Worm (Caenorhabditis elegans) whole organism, late embryonic: ENCODE data around the gene inpp-1.

Source experiments
- ama-1 ChIP-seq: fragments of 150-350 bp; optimal IDR thresholded peaks from 2 replicates; lab custom pipeline; 2014
- ceh-9 ChIP-seq: sonication (generic microtip); optimal IDR thresholded peaks from 2 replicates; lab custom pipeline; 2016; ENCODE audit warnings: mild to moderate bottlenecking, missing genetic modification characterization, inconsistent platforms, missing compliant biosample characterization
- pax-1 ChIP-seq: fragments of 150-350 bp; optimal IDR thresholded peaks from 2 replicates; lab custom pipeline; 2014; ENCODE audit warnings: missing biosample characterization, missing genetic modification characterization
- pha-4 ChIP-seq: fragments of 150-350 bp; optimal IDR thresholded peaks from 2 replicates; lab custom pipeline; 2018; ENCODE audit warnings: missing biosample characterization, missing genetic modification reagents, missing genetic modification characterization
- pqm-1 ChIP-seq: sonication (generic microtip); optimal IDR thresholded peaks from 2 replicates; lab custom pipeline; 2016; ENCODE audit warnings: missing genetic modification characterization, missing compliant biosample characterization
- syd-9 ChIP-seq: sonication (generic microtip); optimal IDR thresholded peaks from 2 replicates; lab custom pipeline; 2016; ENCODE audit warnings: mild to moderate bottlenecking, missing genetic modification characterization, moderate library complexity, missing compliant biosample characterization

DNA sequence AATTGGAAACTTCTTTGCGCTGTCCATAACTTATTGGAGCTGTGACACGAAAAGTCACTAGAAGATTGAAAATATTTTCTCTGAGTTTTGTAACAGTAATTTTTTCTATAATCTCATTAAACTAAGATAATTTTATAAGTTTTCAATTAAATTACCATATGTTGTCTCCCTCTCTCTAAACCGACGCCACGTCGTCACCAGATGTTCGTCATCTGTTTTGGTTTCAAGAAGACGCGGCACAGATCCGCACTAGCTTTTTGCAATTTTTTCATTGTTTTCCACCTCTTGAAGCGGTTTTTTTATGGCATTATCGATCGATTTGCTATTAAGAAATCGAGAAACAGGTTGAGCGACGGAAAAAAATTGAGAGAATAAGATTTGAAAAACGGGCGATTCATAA, 30.3 kb upstream of the inpp-1 start:
- no peak for TF ChIP-seq pha-4 (tag; lab: Kevin White, UChicago)
- TF ChIP-seq ama-1: no peak
- TF ChIP-seq ceh-9 (tag; lab: Kevin White, UChicago): no peak
- no peak for TF ChIP-seq pqm-1 (tag; lab: Kevin White, UChicago)
- no peak for TF ChIP-seq pax-1 (tag; lab: Kevin White, UChicago)
- no peak for TF ChIP-seq syd-9 (tag; lab: Kevin White, UChicago)
